Worm (Caenorhabditis elegans) whole organism, young adult: ENCODE measurements around the gene srx-23.

Experiments
- C17E4.6 ChIP-seq: fragments of 200-800 bp; sonication (Bioruptor generic); IDR thresholded peaks from 2 replicates; pipeline ENCODE4 v1.3.6; 2022; ENCODE audit warnings: missing genetic modification reagents, missing genetic modification characterization, missing compliant biosample characterization
- F23B12.7 ChIP-seq: sonication (generic microtip); optimal IDR thresholded peaks from 2 replicates; lab custom pipeline; 2017; ENCODE audit warnings: missing genetic modification characterization, mild to moderate bottlenecking, missing compliant biosample characterization, antibody characterized with exemption, moderate library complexity; ENCODE audit not compliant: insufficient read depth
- F37B4.10 ChIP-seq: fragments of 200-800 bp; sonication (Bioruptor generic); IDR thresholded peaks from 2 replicates; pipeline ENCODE4 v1.3.6; 2022; ENCODE audit warnings: missing genetic modification characterization, missing compliant biosample characterization
- F52B5.7 ChIP-seq: sonication (generic microtip); optimal IDR thresholded peaks from 2 replicates; lab custom pipeline; 2016; ENCODE audit warnings: mild to moderate bottlenecking, missing genetic modification characterization, missing compliant biosample characterization
- F57C9.4 ChIP-seq: sonication (generic microtip); optimal IDR thresholded peaks from 2 replicates; lab custom pipeline; 2017; ENCODE audit warnings: mild to moderate bottlenecking, missing genetic modification characterization, missing compliant biosample characterization
- K11D2.4 ChIP-seq: fragments of 200-800 bp; sonication (Bioruptor generic); IDR thresholded peaks from 2 replicates; pipeline ENCODE4 v1.3.6; 2022; ENCODE audit warnings: missing genetic modification reagents, missing genetic modification characterization, missing compliant biosample characterization
- T07F8.4 ChIP-seq: sonication (generic microtip); optimal IDR thresholded peaks from 2 replicates; lab custom pipeline; 2016; ENCODE audit warnings: mild to moderate bottlenecking, missing genetic modification characterization, moderate library complexity, missing compliant biosample characterization
- T26A5.8 ChIP-seq: sonication (generic microtip); optimal IDR thresholded peaks from 2 replicates; lab custom pipeline; 2016; ENCODE audit warnings: missing genetic modification characterization, missing compliant biosample characterization
- ama-1 ChIP-seq, 3 experiments: fragments of 150-350 bp in 1 of 3; sonication (generic microtip) in 2 of 3; optimal IDR thresholded peaks; 2 replicates each; lab custom pipeline; 2014 to 2018; ENCODE audit warnings: missing biosample characterization in 2 of 3, missing genetic modification characterization in 2 of 3, missing genetic modification reagents in 2 of 3
- attf-3 ChIP-seq: fragments of 200-800 bp; sonication (Bioruptor generic); conservative IDR thresholded peaks from 2 replicates; pipeline ENCODE4 v1.3.6; 2022; ENCODE audit warnings: missing genetic modification reagents, missing genetic modification characterization, missing compliant biosample characterization
- attf-5 ChIP-seq: fragments of 200-800 bp; sonication (Bioruptor generic); optimal IDR thresholded peaks from 2 replicates; lab custom pipeline; 2018; ENCODE audit warnings: mild to moderate bottlenecking, missing genetic modification characterization, missing compliant biosample characterization
- cebp-1 ChIP-seq, 2 experiments: fragments of 200-800 bp in 1 of 2; sonication (Bioruptor generic) in 1 of 2; sonication (generic microtip) in 1 of 2; IDR thresholded peaks in 1 of 2; optimal IDR thresholded peaks in 1 of 2; 2 replicates each; pipeline versions ENCODE4 v1.3.6 to Lab custom; 2017 to 2022; ENCODE audit warnings: missing compliant biosample characterization in 2 of 2, missing genetic modification characterization in 2 of 2, mild to moderate bottlenecking in 1 of 2, missing genetic modification reagents in 1 of 2, moderate library complexity in 1 of 2
- ceh-100 ChIP-seq: fragments of 200-800 bp; sonication (Bioruptor generic); IDR thresholded peaks from 2 replicates; pipeline ENCODE4 v1.3.6; 2022; ENCODE audit warnings: missing genetic modification reagents, missing genetic modification characterization, missing compliant biosample characterization
- efl-1 ChIP-seq: fragments of 150-350 bp; optimal IDR thresholded peaks from 2 replicates; lab custom pipeline; 2014; ENCODE audit warnings: missing biosample characterization, missing genetic modification reagents, missing genetic modification characterization
- ets-4 ChIP-seq: fragments of 200-800 bp; sonication (Bioruptor generic); optimal IDR thresholded peaks from 2 replicates; lab custom pipeline; 2018; ENCODE audit warnings: mild to moderate bottlenecking, missing genetic modification characterization, missing compliant biosample characterization
- gei-17 ChIP-seq: fragments of 200-800 bp; sonication (Bioruptor generic); optimal IDR thresholded peaks from 2 replicates; lab custom pipeline; 2018; ENCODE audit warnings: mild to moderate bottlenecking, missing genetic modification characterization, missing compliant biosample characterization
- hmg-1.2 ChIP-seq: fragments of 200-800 bp; sonication (Bioruptor generic); IDR thresholded peaks from 2 replicates; pipeline ENCODE4 v1.3.6; 2022; ENCODE audit warnings: missing genetic modification reagents, missing genetic modification characterization, missing compliant biosample characterization
- hmg-20 ChIP-seq: fragments of 200-800 bp; sonication (Bioruptor generic); IDR thresholded peaks from 2 replicates; pipeline ENCODE4 v1.3.6; 2022; ENCODE audit warnings: missing genetic modification reagents, missing genetic modification characterization, missing compliant biosample characterization
- let-526 ChIP-seq: fragments of 200-800 bp; sonication (Bioruptor generic); IDR thresholded peaks from 2 replicates; pipeline ENCODE4 v1.3.6; 2022; ENCODE audit warnings: missing genetic modification reagents, missing genetic modification characterization, missing compliant biosample characterization
- lin-26 ChIP-seq: fragments of 200-800 bp; sonication (Bioruptor generic); IDR thresholded peaks from 2 replicates; pipeline ENCODE4 v1.3.6; 2022; ENCODE audit warnings: missing genetic modification reagents, missing genetic modification characterization, missing compliant biosample characterization
- lin-40 ChIP-seq: sonication (generic microtip); optimal IDR thresholded peaks from 2 replicates; lab custom pipeline; 2016; ENCODE audit warnings: missing genetic modification characterization, mild to moderate bottlenecking, missing compliant biosample characterization, missing genotype, missing genetic modification reagents
- lir-1 ChIP-seq: fragments of 200-800 bp; sonication (Bioruptor generic); conservative IDR thresholded peaks from 2 replicates; pipeline ENCODE4 v1.3.6; 2022; ENCODE audit warnings: missing genetic modification reagents, missing genetic modification characterization, missing compliant biosample characterization
- lsl-1 ChIP-seq: fragments of 200-800 bp; sonication (Bioruptor generic); optimal IDR thresholded peaks from 2 replicates; lab custom pipeline; 2018; ENCODE audit warnings: mild to moderate bottlenecking, missing genetic modification characterization, moderate library complexity, missing compliant biosample characterization
- madf-10 ChIP-seq: sonication (generic microtip); optimal IDR thresholded peaks from 2 replicates; lab custom pipeline; 2016; ENCODE audit warnings: mild to moderate bottlenecking, missing genetic modification characterization, missing compliant biosample characterization
- madf-3 ChIP-seq: fragments of 200-800 bp; sonication (Bioruptor generic); IDR thresholded peaks from 2 replicates; pipeline ENCODE4 v1.3.6; 2022; ENCODE audit warnings: missing genetic modification reagents, missing genetic modification characterization, missing compliant biosample characterization
- madf-6 ChIP-seq: fragments of 200-800 bp; sonication (Bioruptor generic); IDR thresholded peaks from 2 replicates; pipeline ENCODE4 v1.3.6; 2022; ENCODE audit warnings: missing genetic modification reagents, missing genetic modification characterization, missing compliant biosample characterization
- madf-8 ChIP-seq: fragments of 200-800 bp; sonication (Bioruptor generic); conservative IDR thresholded peaks from 2 replicates; pipeline ENCODE4 v1.3.6; 2022; ENCODE audit warnings: missing genetic modification reagents, missing genetic modification characterization, missing compliant biosample characterization
- nfya-1 ChIP-seq: sonication (generic microtip); optimal IDR thresholded peaks from 2 replicates; lab custom pipeline; 2017; ENCODE audit warnings: antibody characterized with exemption, missing compliant biosample characterization, missing genetic modification characterization, borderline replicate concordance; ENCODE audit not compliant: insufficient read depth
- nfyb-1 ChIP-seq: fragments of 200-800 bp; sonication (Bioruptor generic); IDR thresholded peaks from 2 replicates; pipeline ENCODE4 v1.3.6; 2022; ENCODE audit warnings: missing genetic modification reagents, missing genetic modification characterization, missing compliant biosample characterization
- pbrm-1 ChIP-seq: fragments of 200-800 bp; sonication (Bioruptor generic); IDR thresholded peaks from 2 replicates; pipeline ENCODE4 v1.3.6; 2022; ENCODE audit warnings: missing genetic modification reagents, missing genetic modification characterization, missing compliant biosample characterization
- rcor-1 ChIP-seq: fragments of 200-800 bp; sonication (Bioruptor generic); IDR thresholded peaks from 2 replicates; pipeline ENCODE4 v1.3.6; 2022; ENCODE audit warnings: missing genetic modification reagents, missing genetic modification characterization, missing compliant biosample characterization
- snpc-1.3 ChIP-seq: sonication (generic microtip); optimal IDR thresholded peaks from 2 replicates; lab custom pipeline; 2017; ENCODE audit warnings: missing genetic modification characterization, mild to moderate bottlenecking, missing compliant biosample characterization, antibody characterized with exemption, moderate library complexity, missing genotype, missing genetic modification reagents; ENCODE audit not compliant: insufficient read depth
- snpc-3.4 ChIP-seq: sonication (generic microtip); optimal IDR thresholded peaks from 2 replicates; lab custom pipeline; 2017; ENCODE audit warnings: missing genetic modification characterization, mild to moderate bottlenecking, missing compliant biosample characterization, antibody characterized with exemption, moderate library complexity, missing genotype, missing genetic modification reagents
- tbx-9 ChIP-seq: sonication (generic microtip); optimal IDR thresholded peaks from 2 replicates; lab custom pipeline; 2016; ENCODE audit warnings: borderline replicate concordance, missing genetic modification characterization, inconsistent platforms, missing compliant biosample characterization
- unc-62 ChIP-seq: fragments of 150-350 bp; optimal IDR thresholded peaks from 2 replicates; lab custom pipeline; 2014; ENCODE audit warnings: missing biosample characterization, missing genetic modification reagents, missing genetic modification characterization
- ztf-3 ChIP-seq: fragments of 200-800 bp; sonication (Bioruptor generic); optimal IDR thresholded peaks from 2 replicates; lab custom pipeline; 2018; ENCODE audit warnings: mild to moderate bottlenecking, missing genetic modification characterization, missing compliant biosample characterization

Gene srx-23

DNA sequence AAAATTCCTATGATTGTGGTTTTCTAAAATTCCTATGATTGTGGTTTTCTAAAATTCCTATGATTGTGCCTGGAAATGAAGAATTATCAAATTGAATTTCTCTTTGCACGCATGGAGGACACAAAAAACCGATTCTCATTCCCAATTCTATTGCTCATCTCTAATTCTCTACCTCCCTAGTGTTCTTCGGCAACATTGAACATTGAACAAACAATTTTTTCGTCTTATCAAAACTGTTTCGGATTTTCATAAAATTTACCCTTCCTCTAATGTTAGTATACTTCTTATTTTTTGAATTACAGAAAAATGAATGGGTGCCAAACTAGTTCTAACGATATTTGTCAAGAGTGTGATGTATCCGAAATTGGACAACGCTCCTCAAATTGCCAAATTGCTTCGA, 45.9 kb upstream of the srx-23 start, which contains the start of gene pals-31:
Gene pals-31 (plus strand): TSS at position 301 of the 400 bp plus-strand sequence.
- TF ChIP-seq hmg-20 (GFP tag; lab: Robert Waterston, UW), result no peak
- no peak for TF ChIP-seq lir-1 (GFP tag; lab: Robert Waterston, UW)
- no peak for TF ChIP-seq lsl-1 (GFP tag; lab: Kevin White, UChicago)
- TF ChIP-seq ceh-100 (GFP tag; lab: Robert Waterston, UW), result no peak
- no peak for TF ChIP-seq unc-62 (GFP tag; lab: Kevin White, UChicago)
- TF ChIP-seq T26A5.8, result no peak
- TF ChIP-seq F52B5.7, result no peak
- no peak for TF ChIP-seq ztf-3 (GFP tag; lab: Kevin White, UChicago)
- TF ChIP-seq snpc-1.3 (tag; lab: Kevin White, UChicago), result no peak
- TF ChIP-seq madf-6 (GFP tag; lab: Robert Waterston, UW), result no peak
- no peak for TF ChIP-seq efl-1 (GFP tag; lab: Kevin White, UChicago)
- TF ChIP-seq madf-10 (tag; lab: Kevin White, UChicago), result no peak
- TF ChIP-seq F57C9.4, result no peak
- TF ChIP-seq pbrm-1 (GFP tag; lab: Robert Waterston, UW), result no peak
- TF ChIP-seq madf-8 (GFP tag; lab: Robert Waterston, UW), result no peak
- no peak for TF ChIP-seq lin-40 (tag; lab: Kevin White, UChicago)
- TF ChIP-seq F37B4.10 (GFP tag; lab: Robert Waterston, UW), result no peak
- TF ChIP-seq gei-17 (GFP tag; lab: Kevin White, UChicago), result no peak
- TF ChIP-seq ets-4 (GFP tag; lab: Kevin White, UChicago), result no peak
- TF ChIP-seq K11D2.4 (GFP tag; lab: Robert Waterston, UW), result no peak

DNA sequence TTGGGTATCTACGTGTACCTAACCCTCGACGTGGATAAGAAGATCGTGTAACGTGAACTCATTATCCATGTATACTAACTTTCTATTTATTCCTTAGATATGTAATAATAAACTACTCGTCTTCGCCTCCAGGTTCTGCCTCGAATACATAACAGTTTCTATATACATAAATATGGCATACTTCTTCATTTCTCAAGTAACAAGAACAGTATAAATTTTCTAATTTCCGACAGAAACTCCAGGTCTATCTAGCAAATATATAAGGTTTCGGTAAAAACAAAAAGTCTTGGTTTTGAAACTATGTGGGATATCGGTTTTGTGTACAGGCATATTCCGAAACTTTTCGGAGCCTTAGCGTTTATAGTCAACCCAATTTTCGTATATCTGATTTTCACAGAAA, 43.8 kb upstream of the srx-23 start, which contains the start of gene srj-37:
Gene srj-37 (plus strand): TSS at position 301 of the 400 bp plus-strand sequence.
- no peak for TF ChIP-seq T26A5.8
- TF ChIP-seq pbrm-1 (GFP tag; lab: Robert Waterston, UW), result no peak
- no peak for TF ChIP-seq lin-40 (tag; lab: Kevin White, UChicago)
- no peak for TF ChIP-seq let-526
- no peak for TF ChIP-seq madf-3 (GFP tag; lab: Robert Waterston, UW)
- no peak for TF ChIP-seq lin-26 (GFP tag; lab: Robert Waterston, UW)
- no peak for TF ChIP-seq tbx-9 (tag; lab: Kevin White, UChicago)
- TF ChIP-seq C17E4.6 (GFP tag; lab: Robert Waterston, UW), result no peak
- no peak for TF ChIP-seq ztf-3 (GFP tag; lab: Kevin White, UChicago)
- TF ChIP-seq lir-1 (GFP tag; lab: Robert Waterston, UW), result no peak
- no peak for TF ChIP-seq ama-1 (optimal IDR thresholded peaks at IDR 0.05; lab: Kevin White, UChicago)
- TF ChIP-seq ama-1 (GFP tag; optimal IDR thresholded peaks at IDR 0.05; lab: Kevin White, UChicago), result no peak
- no peak for TF ChIP-seq nfyb-1 (GFP tag; lab: Robert Waterston, UW)
- no peak for TF ChIP-seq nfya-1
- no peak for TF ChIP-seq rcor-1 (GFP tag; lab: Robert Waterston, UW)
- no peak for TF ChIP-seq snpc-3.4
- TF ChIP-seq F23B12.7, result no peak
- TF ChIP-seq cebp-1 (GFP tag; IDR thresholded peaks at IDR 0.05; lab: Robert Waterston, UW), result no peak
- no peak for TF ChIP-seq cebp-1 (tag; optimal IDR thresholded peaks at IDR 0.05; lab: Kevin White, UChicago)
- TF ChIP-seq T07F8.4 (tag; lab: Kevin White, UChicago), result no peak

DNA sequence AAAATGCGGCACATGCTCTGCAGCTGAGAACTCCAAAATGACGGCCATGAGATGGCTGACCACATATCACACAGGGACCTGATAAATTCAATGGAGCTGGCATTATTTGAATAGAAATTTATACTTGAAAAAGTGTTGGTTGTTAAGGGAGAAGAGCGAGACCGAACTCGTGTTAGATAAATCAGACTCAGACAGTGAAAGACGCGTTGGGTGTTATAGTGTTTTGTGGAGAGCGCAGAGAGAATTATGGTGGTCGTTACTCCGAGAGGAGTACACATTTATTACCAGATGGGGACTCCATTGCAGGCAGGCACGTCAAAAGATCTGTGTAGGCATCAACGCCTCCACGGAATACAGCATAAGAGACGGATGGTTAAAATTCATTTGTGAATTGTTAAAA, 39.4 kb upstream of the srx-23 start, which contains the start of gene nhr-190:
Gene nhr-190 (minus strand): TSS at position 175 of the 400 bp plus-strand sequence.
- TF ChIP-seq lsl-1 (GFP tag; lab: Kevin White, UChicago) (no peak), madf-8 (GFP tag; lab: Robert Waterston, UW) (no peak), attf-3 (GFP tag; lab: Robert Waterston, UW) (no peak), hmg-1.2 (GFP tag; lab: Robert Waterston, UW) (peak; percentile 66; the same call in 1 of the 2 replicates), attf-5 (GFP tag; lab: Kevin White, UChicago) (peak; percentile 16), C17E4.6 (GFP tag; lab: Robert Waterston, UW) (no peak)
